Worm (Caenorhabditis elegans): Measurements from ENCODE around the gene R13H7.2.
A peak's percentile ranks its signal among the peaks of the same experiment; 100 is the strongest.

The R13H7.2 gene

DNA sequence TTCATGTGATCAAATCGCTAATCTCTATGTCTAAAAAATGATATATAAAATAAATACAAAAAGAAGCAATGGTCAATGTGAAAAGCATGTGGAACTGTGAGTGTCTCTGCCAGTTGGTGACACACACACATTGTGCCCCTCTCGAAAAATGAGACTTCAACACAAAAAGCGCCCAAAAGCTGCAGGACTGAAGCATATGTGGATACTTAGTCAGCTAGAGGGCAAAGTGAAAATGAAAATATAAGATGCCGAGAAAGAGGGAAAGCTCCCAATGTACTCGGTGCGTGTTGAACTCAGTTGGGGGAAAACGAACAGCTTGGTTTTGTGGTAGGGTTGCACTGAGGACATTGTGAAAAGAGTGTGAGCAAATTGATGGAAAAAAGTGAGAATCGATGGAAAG, 22.0 kb upstream of the R13H7.2 start (continued):
- TF ChIP-seq isw-1 (GFP tag; IDR thresholded peaks at IDR 0.05) (no peak), ceh-90 (tag; optimal IDR thresholded peaks at IDR 0.05) (no peak), mef-2 (tag; optimal IDR thresholded peaks at IDR 0.05) (peak; percentile 21), pax-3 (tag; optimal IDR thresholded peaks at IDR 0.05) (no peak), egl-27 (tag; optimal IDR thresholded peaks at IDR 0.05) (peak; percentile 5 to 72), fos-1 (tag; optimal IDR thresholded peaks at IDR 0.05) (peak; percentile 14), jun-1 (tag; optimal IDR thresholded peaks at IDR 0.05) (peak; percentile 28), dsc-1 (tag; optimal IDR thresholded peaks at IDR 0.05) (peak; percentile 75), lir-3 (tag; optimal IDR thresholded peaks at IDR 0.05; ENCODE audit: poor library complexity) (peak; percentile 4), tlp-1 (tag; optimal IDR thresholded peaks at IDR 0.05) (no peak), ets-5 (GFP tag; IDR thresholded peaks at IDR 0.05) (no peak), aha-1 (tag; optimal IDR thresholded peaks at IDR 0.05) (no peak), unc-130 (tag; optimal IDR thresholded peaks at IDR 0.05) (no peak), hlh-4 (tag; optimal IDR thresholded peaks at IDR 0.05) (no peak), Y116A8C.19 (tag; optimal IDR thresholded peaks at IDR 0.05; ENCODE audit: borderline replicate concordance) (no peak), C16A3.4 (tag; optimal IDR thresholded peaks at IDR 0.05) (no peak), lin-35 (GFP tag; optimal IDR thresholded peaks at IDR 0.05) (peak in 1 of 2 experiments; percentile 27), efl-1 (optimal IDR thresholded peaks at IDR 0.05) (peak; percentile 40 to 52), efl-1 (GFP tag; optimal IDR thresholded peaks at IDR 0.05 in 1 of 2) (no peak), skn-1 (tag; optimal IDR thresholded peaks at IDR 0.05) (peak; percentile 15), ces-1 (GFP tag; optimal IDR thresholded peaks at IDR 0.05) (no peak), sox-4 (tag; optimal IDR thresholded peaks at IDR 0.05) (peak; percentile 56), nhr-71 (tag; optimal IDR thresholded peaks at IDR 0.05) (peak; percentile 88), zag-1 (tag; optimal IDR thresholded peaks at IDR 0.05) (no peak), nhr-76 (tag; optimal IDR thresholded peaks at IDR 0.05) (no peak), nhr-85 (tag) (no peak), lsy-2 (tag; optimal IDR thresholded peaks at IDR 0.05) (peak; percentile 48 to 68), hlh-17 (GFP tag; optimal IDR thresholded peaks at IDR 0.05; ENCODE audit: borderline replicate concordance) (no peak), snu-23 (GFP tag; optimal IDR thresholded peaks at IDR 0.05) (peak; percentile 71), tbx-2 (tag; optimal IDR thresholded peaks at IDR 0.05) (peak; percentile 75), hpl-2 (GFP tag; optimal IDR thresholded peaks at IDR 0.05) (no peak), mdl-1 (tag; optimal IDR thresholded peaks at IDR 0.05) (peak in 1 of 2 experiments; percentile 52), nhr-90 (tag; optimal IDR thresholded peaks at IDR 0.05; ENCODE audit: poor library complexity) (no peak), ztf-11 (tag; optimal IDR thresholded peaks at IDR 0.05) (no peak), blmp-1 (tag; optimal IDR thresholded peaks at IDR 0.05) (no peak), nhr-47 (tag; optimal IDR thresholded peaks at IDR 0.05) (peak; percentile 63), fkh-10 (GFP tag; optimal IDR thresholded peaks at IDR 0.05) (peak; percentile 71), mab-9 (GFP tag; IDR thresholded peaks at IDR 0.05) (0 out of 2 replicates have a peak, but pooled peaks have one; percentile 17), unc-86 (tag; optimal IDR thresholded peaks at IDR 0.05) (peak; percentile 52), nhr-77 (tag; optimal IDR thresholded peaks at IDR 0.05) (peak; percentile 54), ceh-63 (GFP tag; optimal IDR thresholded peaks at IDR 0.05) (no peak), ztf-4 (tag; optimal IDR thresholded peaks at IDR 0.05) (peak; percentile 51), ceh-82 (tag; optimal IDR thresholded peaks at IDR 0.05) (peak; percentile 29 to 75 (median 39)), unc-98 (GFP tag; IDR thresholded peaks at IDR 0.05) (no peak), xbp-1 (tag; optimal IDR thresholded peaks at IDR 0.05) (peak; percentile 35), unc-62 (GFP tag; optimal IDR thresholded peaks at IDR 0.05) (no peak), nhr-11 (tag; optimal IDR thresholded peaks at IDR 0.05) (peak; percentile 16), aly-2 (tag; optimal IDR thresholded peaks at IDR 0.05) (no peak)

All from whole organism, L1 larva.